Worm (Caenorhabditis elegans): ENCODE measurements around the gene acs-1.

ce11 chrV:6559585-6559984, 34.8 kb downstream of the acs-1 start:
- no peak for TF ChIP-seq nfya-1 (tag; optimal IDR thresholded peaks at IDR 0.05; ENCODE audit: borderline replicate concordance, insufficient read depth)
- TF ChIP-seq nhr-80 (tag; optimal IDR thresholded peaks at IDR 0.05) = peak; percentile 42
- no peak for TF ChIP-seq nfya-2 (GFP tag; IDR thresholded peaks at IDR 0.05)

All from whole organism, young adult.